Fruit fly (Drosophila melanogaster) whole organism, embryonic: ENCODE measurements around the gene CG46439.

Experiments used
- Antp ChIP-seq: fragments of 200-800 bp; sonication (Bioruptor generic); optimal IDR thresholded peaks from 3 replicates; lab custom pipeline; 2016; ENCODE audit warnings: missing biosample characterization, missing genetic modification characterization
- Asciz ChIP-seq: fragments of 200-800 bp; sonication (Bioruptor generic); optimal IDR thresholded peaks from 2 replicates; lab custom pipeline; 2017; ENCODE audit warnings: missing biosample characterization, mild to moderate bottlenecking, missing genetic modification characterization, missing genetic modification reagents
- Bgb ChIP-seq: fragments of 200-800 bp; sonication (Bioruptor generic); IDR thresholded peaks from 2 replicates; pipeline ENCODE4 v1.3.6; 2022; ENCODE audit warnings: missing biosample characterization, missing genetic modification characterization; ENCODE audit not compliant: partially characterized antibody
- CG10267 ChIP-seq: fragments of 200-800 bp; sonication (Bioruptor generic); optimal IDR thresholded peaks from 2 replicates; lab custom pipeline; 2018; ENCODE audit warnings: missing biosample characterization, mild to moderate bottlenecking, missing genetic modification characterization, moderate library complexity
- CG10462 ChIP-seq: fragments of 200-800 bp; sonication (Bioruptor generic); optimal IDR thresholded peaks from 2 replicates; lab custom pipeline; 2016; ENCODE audit warnings: missing biosample characterization, missing genetic modification characterization
- CG11696 ChIP-seq: fragments of 200-800 bp; sonication (Bioruptor generic); IDR thresholded peaks from 2 replicates; pipeline ENCODE4 v1.3.6; 2022; ENCODE audit warnings: missing biosample characterization, missing genetic modification characterization
- CG1832 ChIP-seq: fragments of 200-800 bp; sonication (Bioruptor generic); optimal IDR thresholded peaks from 2 replicates; lab custom pipeline; 2017; ENCODE audit warnings: missing biosample characterization, mild to moderate bottlenecking, missing genetic modification characterization, inconsistent platforms
- CG18619 ChIP-seq: fragments of 200-800 bp; sonication (Bioruptor generic); optimal IDR thresholded peaks from 3 replicates; lab custom pipeline; 2017; ENCODE audit warnings: missing biosample characterization, mild to moderate bottlenecking, missing genetic modification characterization
- CG3065 ChIP-seq: fragments of 200-800 bp; sonication (Bioruptor generic); optimal IDR thresholded peaks from 2 replicates; lab custom pipeline; 2016; ENCODE audit warnings: missing biosample characterization, missing genetic modification characterization
- CG31224 ChIP-seq: fragments of 200-800 bp; sonication (Bioruptor generic); IDR thresholded peaks from 2 replicates; pipeline ENCODE4 v1.3.6; 2022; ENCODE audit warnings: missing biosample characterization, missing genetic modification characterization
- CG31388 ChIP-seq: fragments of 200-800 bp; sonication (Bioruptor generic); optimal IDR thresholded peaks from 2 replicates; lab custom pipeline; 2016; ENCODE audit warnings: missing biosample characterization, missing genetic modification characterization
- CG34224 ChIP-seq: fragments of 200-800 bp; sonication (Bioruptor generic); IDR thresholded peaks from 3 replicates; pipeline ENCODE4 v1.3.6; 2022; ENCODE audit warnings: missing biosample characterization, missing genetic modification characterization; ENCODE audit not compliant: partially characterized antibody
- CG3847 ChIP-seq: fragments of 200-800 bp; sonication (Bioruptor generic); IDR thresholded peaks from 2 replicates; pipeline ENCODE4 v1.3.6; 2022; ENCODE audit warnings: missing biosample characterization, missing genetic modification characterization
- CG42726 ChIP-seq: fragments of 200-800 bp; sonication (Bioruptor generic); IDR thresholded peaks from 2 replicates; pipeline ENCODE4 v1.3.6; 2022; ENCODE audit warnings: missing biosample characterization, missing genetic modification characterization; ENCODE audit not compliant: partially characterized antibody
- CG4328 ChIP-seq: fragments of 200-800 bp; sonication (Bioruptor generic); optimal IDR thresholded peaks from 3 replicates; lab custom pipeline; 2017; ENCODE audit warnings: missing biosample characterization, missing genetic modification reagents, missing genetic modification characterization
- CG6175 ChIP-seq: fragments of 200-800 bp; sonication (Bioruptor generic); IDR thresholded peaks from 3 replicates; pipeline ENCODE4 v1.3.6; 2022; ENCODE audit warnings: missing biosample characterization, missing genetic modification characterization
- CG8290 ChIP-seq, 3 experiments: fragments of 200-800 bp; sonication (Bioruptor generic); optimal IDR thresholded peaks; 2 replicates each; lab custom pipeline; 2016 to 2019; ENCODE audit warnings: missing biosample characterization in 3 of 3, missing genetic modification characterization in 3 of 3, mild to moderate bottlenecking in 2 of 3, moderate library complexity in 1 of 3
- CG8388 ChIP-seq: fragments of 200-800 bp; sonication (Bioruptor generic); optimal IDR thresholded peaks from 2 replicates; lab custom pipeline; 2019; ENCODE audit warnings: missing biosample characterization, mild to moderate bottlenecking, missing genetic modification characterization, moderate library complexity
- Elba2 ChIP-seq: fragments of 200-800 bp; sonication (Bioruptor generic); optimal IDR thresholded peaks from 3 replicates; lab custom pipeline; 2016; ENCODE audit warnings: missing biosample characterization, missing genetic modification characterization
- Fer1 ChIP-seq: fragments of 200-800 bp; sonication (Bioruptor generic); optimal IDR thresholded peaks from 2 replicates; lab custom pipeline; 2017; ENCODE audit warnings: missing biosample characterization, mild to moderate bottlenecking, missing genetic modification characterization
- GATAe ChIP-seq: fragments of 200-800 bp; sonication (Bioruptor generic); conservative IDR thresholded peaks from 2 replicates; pipeline ENCODE4 v1.3.6; 2022; ENCODE audit warnings: missing biosample characterization, missing genetic modification characterization
- Hr78 ChIP-seq, 2 experiments: fragments of 200-800 bp in 1 of 2; fragments of >200 bp in 1 of 2; sonication (Bioruptor generic) in 1 of 2; optimal IDR thresholded peaks; 2 replicates each; lab custom pipeline; 2017 to 2019; ENCODE audit warnings: missing biosample characterization in 2 of 2, missing genetic modification characterization in 2 of 2, mild to moderate bottlenecking in 1 of 2, moderate library complexity in 1 of 2
- Hsf ChIP-seq: fragments of 200-800 bp; sonication (Bioruptor generic); optimal IDR thresholded peaks from 3 replicates; lab custom pipeline; 2016; ENCODE audit warnings: missing biosample characterization, missing genetic modification characterization
- Lhr ChIP-seq: fragments of 200-800 bp; sonication (Bioruptor generic); optimal IDR thresholded peaks from 3 replicates; lab custom pipeline; 2017; ENCODE audit warnings: mild to moderate bottlenecking, missing biosample characterization, missing genetic modification reagents, missing genetic modification characterization
- Med ChIP-seq: fragments of 200-800 bp; sonication (Bioruptor generic); peaks from one replicate; lab custom pipeline; 2016; ENCODE audit warnings: missing biosample characterization, missing genetic modification characterization, mild to moderate bottlenecking, inconsistent platforms, moderate library complexity
- Neu2 ChIP-seq: fragments of 200-800 bp; sonication (Bioruptor generic); optimal IDR thresholded peaks from 3 replicates; lab custom pipeline; 2016; ENCODE audit warnings: missing biosample characterization, missing genetic modification characterization, borderline replicate concordance
- Oaz ChIP-seq: fragments of 200-800 bp; sonication (Bioruptor generic); IDR thresholded peaks from 2 replicates; pipeline ENCODE4 v1.3.6; 2022; ENCODE audit warnings: missing biosample characterization, missing genetic modification characterization
- Oli ChIP-seq: fragments of 200-800 bp; sonication (Bioruptor generic); optimal IDR thresholded peaks from 2 replicates; lab custom pipeline; 2018; ENCODE audit warnings: missing biosample characterization, mild to moderate bottlenecking, missing genetic modification characterization, moderate library complexity
- Optix ChIP-seq: fragments of 200-800 bp; sonication (Bioruptor generic); IDR thresholded peaks from 3 replicates; pipeline ENCODE4 v1.3.6; 2022; ENCODE audit warnings: missing biosample characterization, missing genetic modification characterization
- Rx ChIP-seq: fragments of 200-800 bp; sonication (Bioruptor generic); IDR thresholded peaks from 2 replicates; pipeline ENCODE4 v1.3.6; 2022; ENCODE audit warnings: missing biosample characterization, missing genetic modification characterization
- Scr ChIP-seq: fragments of 200-800 bp; sonication (Bioruptor generic); IDR thresholded peaks from 2 replicates; pipeline ENCODE4 v1.3.6; 2022; ENCODE audit warnings: missing biosample characterization, missing genetic modification characterization; ENCODE audit not compliant: partially characterized antibody
- Sin3A ChIP-seq: fragments of >200 bp; optimal IDR thresholded peaks from 2 replicates; lab custom pipeline; 2018
- Sox102F ChIP-seq: fragments of 200-800 bp; sonication (Bioruptor generic); optimal IDR thresholded peaks from 2 replicates; lab custom pipeline; 2018; ENCODE audit warnings: missing biosample characterization, mild to moderate bottlenecking, missing genetic modification characterization, moderate library complexity
- bcd ChIP-seq: fragments of 200-800 bp; sonication (Bioruptor generic); optimal IDR thresholded peaks from 2 replicates; lab custom pipeline; 2017; ENCODE audit warnings: missing biosample characterization, mild to moderate bottlenecking, missing genetic modification characterization
- chinmo ChIP-seq: fragments of 200-800 bp; sonication (Bioruptor generic); IDR thresholded peaks from 4 replicates; pipeline ENCODE4 v1.3.6; 2022; ENCODE audit warnings: missing biosample characterization, missing genetic modification characterization; ENCODE audit not compliant: partially characterized antibody
- chn ChIP-seq: fragments of 200-800 bp; sonication (Bioruptor generic); optimal IDR thresholded peaks from 2 replicates; lab custom pipeline; 2016; ENCODE audit warnings: missing biosample characterization, missing genetic modification characterization
- cwo ChIP-seq: fragments of 200-800 bp; sonication (Bioruptor generic); optimal IDR thresholded peaks from 3 replicates; lab custom pipeline; 2017; ENCODE audit warnings: missing biosample characterization, missing genetic modification characterization, mild to moderate bottlenecking, moderate library complexity, missing genetic modification reagents
- ems ChIP-seq: fragments of 200-800 bp; sonication (Bioruptor generic); optimal IDR thresholded peaks from 3 replicates; lab custom pipeline; 2016; ENCODE audit warnings: missing biosample characterization, missing genetic modification characterization
- fd64A ChIP-seq: fragments of 200-800 bp; sonication (Bioruptor generic); optimal IDR thresholded peaks from 3 replicates; lab custom pipeline; 2018; ENCODE audit warnings: missing biosample characterization, mild to moderate bottlenecking, missing genetic modification characterization
- ftz-f1 ChIP-seq: fragments of 200-800 bp; sonication (Bioruptor generic); optimal IDR thresholded peaks from 2 replicates; lab custom pipeline; 2016; ENCODE audit warnings: missing biosample characterization, missing genetic modification characterization
- fu2 ChIP-seq: fragments of 200-800 bp; sonication (Bioruptor generic); optimal IDR thresholded peaks from 2 replicates; lab custom pipeline; 2016; ENCODE audit warnings: missing biosample characterization, missing genetic modification characterization
- jigr1 ChIP-seq: fragments of 200-800 bp; sonication (Bioruptor generic); IDR thresholded peaks from 3 replicates; pipeline ENCODE4 v1.3.6; 2022; ENCODE audit warnings: missing biosample characterization, missing genetic modification characterization
- maf-S ChIP-seq: fragments of 200-800 bp; sonication (Bioruptor generic); optimal IDR thresholded peaks from 2 replicates; lab custom pipeline; 2016; ENCODE audit warnings: missing biosample characterization, missing genetic modification characterization
- prd ChIP-seq, 3 experiments: fragments of >200 bp in 2 of 3; fragments of 200-800 bp in 1 of 3; sonication (Bioruptor generic) in 1 of 3; optimal IDR thresholded peaks in 2 of 3; IDR thresholded peaks in 1 of 3; 2 replicates in 2 of 3; 3 replicates in 1 of 3; pipeline versions ENCODE4 v1.3.6 to Lab custom; 2017 to 2022; ENCODE audit warnings: missing biosample characterization in 1 of 3, missing genetic modification characterization in 1 of 3
- pros ChIP-seq: fragments of 200-800 bp; sonication (Bioruptor generic); optimal IDR thresholded peaks from 3 replicates; lab custom pipeline; 2019; ENCODE audit warnings: missing biosample characterization, mild to moderate bottlenecking, missing genetic modification characterization, moderate library complexity
- rib ChIP-seq: fragments of 200-800 bp; sonication (Bioruptor generic); IDR thresholded peaks from 2 replicates; pipeline ENCODE4 v1.3.6; 2022; ENCODE audit warnings: missing biosample characterization, missing genetic modification characterization
- sc ChIP-seq, 3 experiments: fragments of >200 bp in 2 of 3; fragments of 200-800 bp in 1 of 3; sonication (Bioruptor generic) in 1 of 3; optimal IDR thresholded peaks; 2 replicates in 2 of 3; 3 replicates in 1 of 3; lab custom pipeline; 2017; ENCODE audit warnings: mild to moderate bottlenecking in 1 of 3, missing biosample characterization in 1 of 3, missing genetic modification characterization in 1 of 3, missing genetic modification reagents in 1 of 3
- sens ChIP-seq: fragments of 200-800 bp; sonication (Bioruptor generic); peaks from one replicate; lab custom pipeline; 2016; ENCODE audit warnings: missing biosample characterization, missing genetic modification characterization
- sisA ChIP-seq: fragments of 200-800 bp; sonication (Bioruptor generic); IDR thresholded peaks from 2 replicates; pipeline ENCODE4 v1.3.6; 2022; ENCODE audit warnings: missing biosample characterization, missing genetic modification characterization
- usp ChIP-seq: fragments of >200 bp; optimal IDR thresholded peaks from 2 replicates; lab custom pipeline; 2017; ENCODE audit warnings: missing biosample characterization, missing genetic modification characterization

CG46439 gene

DNA sequence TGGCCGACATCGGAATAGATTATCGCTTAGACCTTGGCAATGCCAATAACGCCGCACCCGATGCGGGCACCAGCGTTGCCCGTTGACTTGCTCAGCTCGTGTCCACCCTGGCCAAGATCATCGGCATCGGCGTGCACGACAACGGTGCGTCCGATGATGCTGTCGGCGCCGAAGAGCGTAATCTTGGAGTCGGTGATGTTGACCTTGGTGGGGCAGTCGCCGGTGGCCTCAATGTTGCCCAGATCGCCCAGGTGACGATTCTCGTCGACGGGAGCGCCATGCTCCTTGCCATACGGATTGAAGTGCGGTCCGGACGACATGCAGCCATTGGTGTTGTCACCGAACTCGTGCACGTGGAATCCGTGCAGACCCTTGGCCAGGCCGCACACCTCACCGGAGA, 16.4 kb upstream of the CG46439 start (continued):
- TF ChIP-seq usp (GFP tag; lab: Kevin White, UChicago) (no peak), fu2 (no peak), Elba2 (no peak), sens (GFP tag; lab: Kevin White, UChicago) (no peak), CG8388 (GFP tag; lab: Kevin White, UChicago) (no peak), Scr (GFP tag; lab: Robert Waterston, UW) (no peak), cwo (no peak), Antp (GFP tag; lab: Kevin White, UChicago) (no peak), GATAe (GFP tag; lab: Robert Waterston, UW) (no peak), sc (optimal IDR thresholded peaks at IDR 0.05; lab: Kevin White, UChicago) (no peak), sc (GFP tag; optimal IDR thresholded peaks at IDR 0.05; lab: Kevin White, UChicago) (no peak), CG6175 (0 out of 3 replicates have a peak, but pooled peaks have one; percentile 28), Lhr (GFP tag; lab: Kevin White, UChicago) (no peak), Oli (tag; lab: Kevin White, UChicago) (no peak), chn (GFP tag; lab: Kevin White, UChicago) (no peak), fd64A (no peak), Sin3A (no peak), Hsf (GFP tag; lab: Kevin White, UChicago) (no peak), CG3847 (GFP tag; lab: Robert Waterston, UW) (no peak), CG4328 (no peak), CG11696 (GFP tag; lab: Robert Waterston, UW) (0 out of 2 replicates have a peak, but pooled peaks have one; percentile 16), bcd (GFP tag; lab: Kevin White, UChicago) (no peak), rib (GFP tag; lab: Robert Waterston, UW) (no peak), Med (peak; percentile 59), CG1832 (GFP tag; lab: Kevin White, UChicago) (no peak), CG42726 (GFP tag; lab: Robert Waterston, UW) (0 out of 2 replicates have a peak, but pooled peaks have one; percentile 10), Hr78 (GFP tag; optimal IDR thresholded peaks at IDR 0.05; lab: Kevin White, UChicago) (no peak), sisA (GFP tag; lab: Robert Waterston, UW) (no peak), maf-S (GFP tag; lab: Kevin White, UChicago) (no peak), CG31224 (GFP tag; lab: Robert Waterston, UW) (no peak), Oaz (no peak), chinmo (GFP tag; lab: Robert Waterston, UW) (no peak), Bgb (GFP tag; lab: Robert Waterston, UW) (0 out of 2 replicates have a peak, but pooled peaks have one; percentile 18), CG18619 (no peak), CG34224 (no peak), ftz-f1 (GFP tag; lab: Kevin White, UChicago) (peak; percentile 57), CG10267 (tag; lab: Kevin White, UChicago) (no peak), Optix (no peak), CG8290 (GFP tag; optimal IDR thresholded peaks at IDR 0.05; lab: Kevin White, UChicago) (no peak), CG8290 (tag; optimal IDR thresholded peaks at IDR 0.05; lab: Kevin White, UChicago) (no peak), prd (optimal IDR thresholded peaks at IDR 0.05; lab: Kevin White, UChicago) (no peak), prd (GFP tag; IDR thresholded peaks at IDR 0.05; lab: Robert Waterston, UW) (no peak), Neu2 (no peak), Sox102F (GFP tag; lab: Kevin White, UChicago) (no peak), Asciz (GFP tag; lab: Kevin White, UChicago) (no peak), Fer1 (GFP tag; lab: Kevin White, UChicago) (no peak), jigr1 (GFP tag; lab: Robert Waterston, UW) (no peak), Rx (GFP tag; lab: Robert Waterston, UW) (no peak), CG10462 (GFP tag; lab: Kevin White, UChicago) (no peak), pros (GFP tag; lab: Kevin White, UChicago) (no peak), CG31388 (GFP tag; lab: Kevin White, UChicago) (no peak), ems (no peak), CG3065 (GFP tag; lab: Kevin White, UChicago) (no peak)
